Worm (Caenorhabditis elegans) whole organism, L1 larva: ENCODE measurements around the gene alh-1.

Experiments used
- C04F5.9 ChIP-seq: sonication (generic microtip); optimal IDR thresholded peaks from 2 replicates; lab custom pipeline; 2016; ENCODE audit warnings: missing genetic modification characterization, missing compliant biosample characterization
- C16A3.4 ChIP-seq: fragments of 150-350 bp; optimal IDR thresholded peaks from 2 replicates; lab custom pipeline; 2014; ENCODE audit warnings: missing biosample characterization, missing genetic modification characterization
- C34B4.2 ChIP-seq: sonication (generic microtip); optimal IDR thresholded peaks from 2 replicates; lab custom pipeline; 2017; ENCODE audit warnings: mild to moderate bottlenecking, missing genetic modification characterization, missing compliant biosample characterization
- F16B12.6 ChIP-seq: fragments of 150-350 bp; optimal IDR thresholded peaks from 2 replicates; lab custom pipeline; 2014; ENCODE audit warnings: missing biosample characterization, missing genetic modification characterization
- Y116A8C.19 ChIP-seq: sonication (generic microtip); optimal IDR thresholded peaks from 2 replicates; lab custom pipeline; 2016; ENCODE audit warnings: missing compliant biosample characterization, missing genetic modification characterization, borderline replicate concordance
- aha-1 ChIP-seq: fragments of 150-350 bp; optimal IDR thresholded peaks from 2 replicates; lab custom pipeline; 2014; ENCODE audit warnings: missing biosample characterization, missing genetic modification characterization
- alr-1 ChIP-seq: fragments of 200-800 bp; sonication (Bioruptor generic); optimal IDR thresholded peaks from 2 replicates; lab custom pipeline; 2018; ENCODE audit warnings: borderline replicate concordance, mild to moderate bottlenecking, missing genetic modification characterization, missing compliant biosample characterization
- ama-1 ChIP-seq: fragments of 150-350 bp; optimal IDR thresholded peaks from 2 replicates; lab custom pipeline; 2014
- blmp-1 ChIP-seq: fragments of 150-350 bp; optimal IDR thresholded peaks from 2 replicates; lab custom pipeline; 2014; ENCODE audit warnings: missing biosample characterization, missing genetic modification characterization
- ceh-63 ChIP-seq: fragments of 200-800 bp; sonication (Bioruptor generic); optimal IDR thresholded peaks from 2 replicates; lab custom pipeline; 2018; ENCODE audit warnings: mild to moderate bottlenecking, missing genetic modification characterization, missing compliant biosample characterization
- ceh-8 ChIP-seq: fragments of 200-800 bp; sonication (Bioruptor generic); optimal IDR thresholded peaks from 2 replicates; lab custom pipeline; 2018; ENCODE audit warnings: mild to moderate bottlenecking, missing genetic modification characterization, moderate library complexity, missing compliant biosample characterization
- ceh-82 ChIP-seq, 3 experiments: fragments of 150-350 bp in 1 of 3; sonication (generic microtip) in 2 of 3; optimal IDR thresholded peaks; 2 replicates each; lab custom pipeline; 2014 to 2017; ENCODE audit warnings: missing biosample characterization in 3 of 3, missing genetic modification characterization in 3 of 3
- ceh-88 ChIP-seq: fragments of 200-800 bp; sonication (Bioruptor generic); IDR thresholded peaks from 2 replicates; pipeline ENCODE4 v1.3.6; 2022; ENCODE audit warnings: missing genetic modification characterization, missing compliant biosample characterization
- ces-1 ChIP-seq: fragments of 150-350 bp; optimal IDR thresholded peaks from 2 replicates; lab custom pipeline; 2014; ENCODE audit warnings: missing biosample characterization, missing genetic modification reagents, missing genetic modification characterization
- dpl-1 ChIP-seq, 3 experiments: fragments of 150-350 bp in 2 of 3; sonication (generic microtip) in 1 of 3; optimal IDR thresholded peaks; 2 replicates each; lab custom pipeline; 2014 to 2017; ENCODE audit warnings: missing biosample characterization in 3 of 3, missing genetic modification characterization in 3 of 3, missing genetic modification reagents in 3 of 3
- efl-1 ChIP-seq, 4 experiments: fragments of 150-350 bp; optimal IDR thresholded peaks in 3 of 4; peaks in 1 of 4; 1 replicate in 1 of 4; 2 replicates in 3 of 4; lab custom pipeline; 2014; ENCODE audit warnings: missing biosample characterization in 2 of 4, missing genetic modification characterization in 2 of 4, missing genetic modification reagents in 2 of 4
- efl-3 ChIP-seq: fragments of 200-800 bp; sonication (Bioruptor generic); optimal IDR thresholded peaks from 2 replicates; lab custom pipeline; 2018; ENCODE audit warnings: mild to moderate bottlenecking, missing genetic modification characterization, missing compliant biosample characterization
- elt-3 ChIP-seq, 6 experiments: fragments of 150-350 bp in 1 of 6; sonication (generic microtip); optimal IDR thresholded peaks; 2 replicates each; lab custom pipeline; 2017 to 2018; ENCODE audit warnings: missing biosample characterization in 6 of 6, missing genetic modification characterization in 6 of 6, inconsistent platforms in 1 of 6
- ets-5 ChIP-seq: fragments of 200-800 bp; sonication (Bioruptor generic); IDR thresholded peaks from 2 replicates; pipeline ENCODE4 v1.3.6; 2022; ENCODE audit warnings: missing genetic modification characterization, missing compliant biosample characterization
- fkh-8 ChIP-seq: sonication (generic microtip); optimal IDR thresholded peaks from 2 replicates; lab custom pipeline; 2016; ENCODE audit warnings: mild to moderate bottlenecking, missing genetic modification characterization, missing compliant biosample characterization
- fos-1 ChIP-seq: fragments of 150-350 bp; optimal IDR thresholded peaks from 2 replicates; lab custom pipeline; 2014; ENCODE audit warnings: missing biosample characterization, missing genetic modification characterization
- grh-1 ChIP-seq: fragments of 200-800 bp; sonication (Bioruptor generic); IDR thresholded peaks from 2 replicates; pipeline ENCODE4 v1.3.6; 2022; ENCODE audit warnings: missing genetic modification reagents, missing genetic modification characterization, missing compliant biosample characterization
- hpl-2 ChIP-seq: fragments of 150-350 bp; optimal IDR thresholded peaks from 2 replicates; lab custom pipeline; 2014; ENCODE audit warnings: missing biosample characterization, missing genetic modification reagents, missing genetic modification characterization
- isw-1 ChIP-seq: fragments of 200-800 bp; sonication (Bioruptor generic); IDR thresholded peaks from 2 replicates; pipeline ENCODE4 v1.3.6; 2022; ENCODE audit warnings: missing genetic modification characterization, missing compliant biosample characterization
- jun-1 ChIP-seq: fragments of 150-350 bp; optimal IDR thresholded peaks from 2 replicates; lab custom pipeline; 2014; ENCODE audit warnings: missing biosample characterization, missing genetic modification reagents, missing genetic modification characterization
- lin-13 ChIP-seq: fragments of 150-350 bp; optimal IDR thresholded peaks from 2 replicates; lab custom pipeline; 2014; ENCODE audit warnings: missing biosample characterization, missing genetic modification reagents, missing genetic modification characterization
- lin-39 ChIP-seq: fragments of 150-350 bp; optimal IDR thresholded peaks from 2 replicates; lab custom pipeline; 2014; ENCODE audit warnings: missing biosample characterization, missing genetic modification reagents, missing genetic modification characterization
- mab-9 ChIP-seq: fragments of 200-800 bp; sonication (Bioruptor generic); IDR thresholded peaks from 2 replicates; pipeline ENCODE4 v1.3.6; 2022; ENCODE audit warnings: missing genetic modification reagents, missing genetic modification characterization, missing compliant biosample characterization
- mef-2 ChIP-seq: fragments of 150-350 bp; optimal IDR thresholded peaks from 2 replicates; lab custom pipeline; 2014; ENCODE audit warnings: missing biosample characterization, missing genetic modification characterization
- nhr-12 ChIP-seq: sonication (generic microtip); optimal IDR thresholded peaks from 2 replicates; lab custom pipeline; 2017; ENCODE audit warnings: missing biosample characterization, missing genetic modification characterization
- nhr-71 ChIP-seq: sonication (generic microtip); optimal IDR thresholded peaks from 2 replicates; lab custom pipeline; 2016; ENCODE audit warnings: mild to moderate bottlenecking, missing genetic modification characterization, moderate library complexity, missing compliant biosample characterization
- nhr-77 ChIP-seq: fragments of 150-350 bp; optimal IDR thresholded peaks from 2 replicates; lab custom pipeline; 2014; ENCODE audit warnings: missing biosample characterization, missing genetic modification characterization
- nhr-84 ChIP-seq: sonication (generic microtip); optimal IDR thresholded peaks from 2 replicates; lab custom pipeline; 2017; ENCODE audit warnings: missing biosample characterization, missing genetic modification characterization
- nhr-85 ChIP-seq: sonication (generic microtip); peaks from one replicate; lab custom pipeline; 2016; ENCODE audit warnings: missing genetic modification characterization, inconsistent platforms, missing compliant biosample characterization
- nhr-90 ChIP-seq: sonication (generic microtip); optimal IDR thresholded peaks from 2 replicates; lab custom pipeline; 2016; ENCODE audit warnings: mild to moderate bottlenecking, missing genetic modification characterization, missing compliant biosample characterization; ENCODE audit not compliant: poor library complexity
- pax-3 ChIP-seq: fragments of 200-800 bp; sonication (Bioruptor generic); optimal IDR thresholded peaks from 2 replicates; lab custom pipeline; 2018; ENCODE audit warnings: mild to moderate bottlenecking, missing genetic modification characterization, moderate library complexity, missing compliant biosample characterization
- rnt-1 ChIP-seq: sonication (generic microtip); optimal IDR thresholded peaks from 2 replicates; lab custom pipeline; 2016; ENCODE audit warnings: mild to moderate bottlenecking, missing genetic modification characterization, moderate library complexity, missing compliant biosample characterization
- skn-1 ChIP-seq: fragments of 150-350 bp; optimal IDR thresholded peaks from 2 replicates; lab custom pipeline; 2014; ENCODE audit warnings: missing biosample characterization, missing genetic modification characterization
- sox-4 ChIP-seq: sonication (generic microtip); optimal IDR thresholded peaks from 2 replicates; lab custom pipeline; 2016; ENCODE audit warnings: missing genetic modification characterization, missing compliant biosample characterization
- sptf-1 ChIP-seq: fragments of 150-350 bp; optimal IDR thresholded peaks from 2 replicates; lab custom pipeline; 2014; ENCODE audit warnings: missing biosample characterization, missing genetic modification characterization
- tlp-1 ChIP-seq: fragments of 150-350 bp; optimal IDR thresholded peaks from 2 replicates; lab custom pipeline; 2014; ENCODE audit warnings: missing biosample characterization, missing genetic modification characterization
- unc-130 ChIP-seq: fragments of 150-350 bp; optimal IDR thresholded peaks from 2 replicates; lab custom pipeline; 2017; ENCODE audit warnings: missing biosample characterization, missing genetic modification characterization, inconsistent platforms
- unc-98 ChIP-seq: fragments of 200-800 bp; sonication (Bioruptor generic); IDR thresholded peaks from 2 replicates; pipeline ENCODE4 v1.3.6; 2022; ENCODE audit warnings: missing genetic modification characterization, missing compliant biosample characterization
- vab-15 ChIP-seq: sonication (generic microtip); optimal IDR thresholded peaks from 2 replicates; lab custom pipeline; 2017; ENCODE audit warnings: missing genotype, mild to moderate bottlenecking, missing genetic modification characterization, missing compliant biosample characterization
- xbp-1 ChIP-seq: sonication (generic microtip); optimal IDR thresholded peaks from 2 replicates; lab custom pipeline; 2016; ENCODE audit warnings: missing genetic modification characterization, missing compliant biosample characterization
- zip-4 ChIP-seq: fragments of 200-800 bp; sonication (Bioruptor generic); optimal IDR thresholded peaks from 2 replicates; lab custom pipeline; 2018; ENCODE audit warnings: mild to moderate bottlenecking, missing genetic modification characterization, moderate library complexity, missing compliant biosample characterization
- ztf-11 ChIP-seq, 2 experiments: sonication (generic microtip); optimal IDR thresholded peaks; 2 replicates each; lab custom pipeline; 2016 to 2017; ENCODE audit warnings: missing genetic modification characterization in 2 of 2, missing biosample characterization in 1 of 2, missing compliant biosample characterization in 1 of 2
- ztf-4 ChIP-seq: fragments of 150-350 bp; optimal IDR thresholded peaks from 2 replicates; lab custom pipeline; 2014; ENCODE audit warnings: missing biosample characterization, missing genetic modification characterization

Gene alh-1

ce11 chrIII:5078062-5078461 lies 498 bp downstream of the alh-1 start (continued):
- TF ChIP-seq fkh-8 (peak; percentile 8), nhr-12 (tag; lab: Kevin White, UChicago) (no peak), elt-3 (tag; optimal IDR thresholded peaks at IDR 0.05; lab: Kevin White, UChicago) (peak in 3 of 6 experiments; percentile 18 to 95 (median 72)), nhr-90 (peak; percentile 90), nhr-85 (tag; lab: Kevin White, UChicago) (peak; percentile 90)
- TF ChIP-seq, all 84 proteins: peak for 34

- peak; percentile 84 for TF ChIP-seq ztf-4 (tag; lab: Kevin White, UChicago)
- peak; percentile 65 to 79 for TF ChIP-seq efl-1 (optimal IDR thresholded peaks at IDR 0.05; lab: Kevin White, UChicago)
- peak; percentile 43 to 97 for TF ChIP-seq efl-1 (GFP tag; optimal IDR thresholded peaks at IDR 0.05 in 1 of 2; lab: Kevin White, UChicago)
- TF ChIP-seq nhr-77, result peak; percentile 53
- TF ChIP-seq xbp-1 (tag; lab: Kevin White, UChicago), result peak; percentile 87
- peak; percentile 57 for TF ChIP-seq lin-13 (GFP tag; lab: Kevin White, UChicago)
- TF ChIP-seq jun-1 (tag; lab: Kevin White, UChicago), result peak; percentile 63
- peak; percentile 51 for TF ChIP-seq C16A3.4 (tag; lab: Kevin White, UChicago)
- peak in 5 of 6 experiments; percentile 1 to 41 (median 39) for TF ChIP-seq elt-3 (tag; optimal IDR thresholded peaks at IDR 0.05; lab: Kevin White, UChicago)
- TF ChIP-seq nhr-71, result peak; percentile 94
- peak; percentile 79 for TF ChIP-seq fkh-8
- TF ChIP-seq skn-1, result peak; percentile 44
- peak; percentile 68 for TF ChIP-seq lin-39
- no peak for TF ChIP-seq vab-15 (tag; lab: Kevin White, UChicago)
- peak; percentile 15 for TF ChIP-seq C34B4.2 (tag; lab: Kevin White, UChicago)
- TF ChIP-seq ztf-11 (tag; optimal IDR thresholded peaks at IDR 0.05; lab: Kevin White, UChicago), result peak in 1 of 2 experiments; percentile 84
- peak; percentile 43 to 67 (median 49) for TF ChIP-seq dpl-1 (GFP tag; optimal IDR thresholded peaks at IDR 0.05; lab: Kevin White, UChicago)
- TF ChIP-seq rnt-1 (tag; lab: Kevin White, UChicago), result peak; percentile 91
- peak; percentile 41 for TF ChIP-seq aha-1 (tag; lab: Kevin White, UChicago)
- no peak for TF ChIP-seq nhr-12 (tag; lab: Kevin White, UChicago)
- no peak for TF ChIP-seq ces-1 (GFP tag; lab: Kevin White, UChicago)
- TF ChIP-seq C04F5.9 (tag; lab: Kevin White, UChicago), result peak; percentile 58
- no peak for TF ChIP-seq hpl-2 (GFP tag; lab: Kevin White, UChicago)
- peak; percentile 26 for TF ChIP-seq unc-130 (tag; lab: Kevin White, UChicago)
- TF ChIP-seq isw-1 (GFP tag; lab: Robert Waterston, UW), result peak; percentile 65
- no peak for TF ChIP-seq alr-1 (tag; lab: Kevin White, UChicago)
- peak; percentile 77 for TF ChIP-seq ama-1
- no peak for TF ChIP-seq tlp-1 (tag; lab: Kevin White, UChicago)
- TF ChIP-seq Y116A8C.19, result no peak
- TF ChIP-seq ets-5 (GFP tag; lab: Robert Waterston, UW), result no peak
- TF ChIP-seq nhr-84 (tag; lab: Kevin White, UChicago), result no peak
- peak; percentile 64 for TF ChIP-seq efl-3
- no peak for TF ChIP-seq ceh-63
- no peak for TF ChIP-seq sptf-1 (tag; lab: Kevin White, UChicago)
- no peak for TF ChIP-seq blmp-1
- peak; percentile 3 to 90 (median 89) for TF ChIP-seq ceh-82 (tag; optimal IDR thresholded peaks at IDR 0.05; lab: Kevin White, UChicago)
- TF ChIP-seq mef-2 (tag; lab: Kevin White, UChicago), result no peak
- peak; percentile 82 for TF ChIP-seq ceh-88 (GFP tag; lab: Robert Waterston, UW)
- TF ChIP-seq nhr-85 (tag; lab: Kevin White, UChicago), result peak; percentile 97
- no peak for TF ChIP-seq unc-98 (GFP tag; lab: Robert Waterston, UW)
- peak; percentile 84 for TF ChIP-seq pax-3 (tag; lab: Kevin White, UChicago)
- TF ChIP-seq fos-1 (tag; lab: Kevin White, UChicago), result peak; percentile 64
- TF ChIP-seq grh-1 (GFP tag; lab: Robert Waterston, UW), result peak; percentile 82
- TF ChIP-seq sox-4 (tag; lab: Kevin White, UChicago), result peak; percentile 80
- TF ChIP-seq ceh-8, result peak; percentile 82
- peak; percentile 80 for TF ChIP-seq zip-4 (GFP tag; lab: Kevin White, UChicago)
- TF ChIP-seq mab-9 (GFP tag; lab: Robert Waterston, UW), result peak; percentile 78
- TF ChIP-seq F16B12.6, result peak; percentile 21
Observed at ce11 chrIII:5080700-5081572, 3.4 kb downstream of the alh-1 start.
